Worm (Caenorhabditis elegans): ENCODE results near the gene Y46D2A.2.

The Y46D2A.2 gene

DNA sequence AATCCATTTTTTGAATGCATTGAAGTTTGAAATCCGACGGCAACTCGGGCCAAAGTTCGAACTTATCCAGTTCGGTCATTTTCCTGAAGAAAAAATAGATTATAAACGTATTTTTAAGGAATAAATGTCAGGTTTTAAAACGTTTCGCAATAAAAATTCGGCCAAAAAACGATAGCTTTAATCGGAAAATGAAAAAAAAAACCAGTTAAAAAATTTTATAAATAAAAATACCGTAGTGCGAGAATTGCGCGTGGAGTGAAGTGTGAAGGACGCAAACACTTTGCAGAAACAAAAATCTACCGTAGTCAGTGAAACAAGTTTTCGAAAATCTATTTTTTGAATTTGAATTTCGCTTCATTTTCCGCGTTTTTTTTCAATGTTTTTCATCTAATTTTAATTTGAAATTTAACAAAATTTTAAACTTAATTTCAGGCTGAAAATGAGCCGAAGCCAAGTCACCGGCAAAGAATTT is 26.8 kb upstream of the Y46D2A.2 start, which contains the start of gene F14D2.8:
Gene F14D2.8, minus strand, starts transcription at position 51 of the 472 bp plus-strand sequence.
- no peak for TF ChIP-seq lin-32 (GFP tag; optimal IDR thresholded peaks at IDR 0.05)

DNA sequence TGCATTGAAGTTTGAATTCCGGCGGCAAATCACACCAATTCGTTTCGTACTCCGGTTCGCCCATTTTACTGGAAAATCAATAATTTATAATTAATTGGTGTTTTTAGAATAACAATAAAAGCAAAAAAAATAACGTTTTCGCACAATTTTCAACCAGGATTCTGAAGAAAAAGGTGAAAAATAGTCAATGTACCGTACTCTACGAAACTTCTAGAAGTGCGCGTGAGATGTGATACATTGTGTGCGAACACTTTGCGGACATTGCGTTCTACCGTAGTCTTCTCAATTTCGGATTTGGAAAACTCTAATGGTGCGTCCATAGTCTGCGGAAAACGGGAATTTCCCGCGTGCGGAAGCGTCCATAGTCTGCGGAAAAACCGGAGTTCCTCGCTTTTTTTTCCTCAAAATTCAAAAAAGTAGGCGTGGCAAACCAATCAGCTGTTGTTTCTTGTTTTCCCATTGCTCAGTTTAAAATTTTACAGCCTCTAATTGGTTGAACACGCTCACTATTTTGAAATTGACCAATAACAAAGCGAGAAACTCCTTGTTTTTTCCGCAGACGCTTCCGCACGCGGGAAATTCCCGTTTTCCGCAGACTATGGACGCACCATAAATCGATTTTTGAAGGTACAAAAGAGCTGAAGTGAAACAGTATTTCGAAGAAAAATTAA is 25.0 kb upstream of the Y46D2A.2 start, which contains the start of the genes F14D2.14 and bath-29:
Gene F14D2.14, minus strand, starts transcription at position 51 of the 671 bp plus-strand sequence.
Gene bath-29, plus strand, starts transcription at position 621 of the 671 bp plus-strand sequence.
- TF ChIP-seq drap-1 (GFP tag; optimal IDR thresholded peaks at IDR 0.05) (no peak), lsy-2 (tag; optimal IDR thresholded peaks at IDR 0.05) (no peak), mab-5 (tag; optimal IDR thresholded peaks at IDR 0.05) (no peak), elt-1 (tag; optimal IDR thresholded peaks at IDR 0.05; ENCODE audit: borderline replicate concordance, insufficient read depth) (no peak), sem-2 (GFP tag; optimal IDR thresholded peaks at IDR 0.05) (no peak), sptf-1 (tag; optimal IDR thresholded peaks at IDR 0.05) (no peak)

DNA sequence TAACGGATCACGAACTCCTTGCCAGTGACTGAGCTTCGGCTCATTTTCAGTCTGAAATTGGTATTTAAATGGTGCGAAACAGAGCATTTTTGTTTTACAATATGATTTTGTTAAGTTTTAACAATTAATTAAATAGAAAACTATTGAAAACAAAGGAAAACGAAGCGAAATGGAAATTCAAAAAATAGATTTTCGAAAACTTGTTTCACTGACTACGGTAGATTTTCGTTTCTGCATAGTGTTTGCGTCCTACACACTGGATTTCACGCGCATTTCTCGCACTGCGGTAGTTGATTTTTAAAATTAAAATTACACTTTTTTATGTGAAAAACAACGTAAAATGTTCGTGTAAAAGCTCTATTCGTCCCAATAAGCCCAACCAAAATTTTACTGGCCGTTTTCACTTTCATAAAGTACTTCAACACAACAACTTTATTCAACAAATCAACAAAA is 23.3 kb upstream of the Y46D2A.2 start, which contains the start of gene bath-30:
Gene bath-30, minus strand, starts transcription at position 51 of the 453 bp plus-strand sequence.
- no peak for TF ChIP-seq ceh-43 (GFP tag; optimal IDR thresholded peaks at IDR 0.05)
- TF ChIP-seq tbx-8 (GFP tag; optimal IDR thresholded peaks at IDR 0.05) = no peak

DNA sequence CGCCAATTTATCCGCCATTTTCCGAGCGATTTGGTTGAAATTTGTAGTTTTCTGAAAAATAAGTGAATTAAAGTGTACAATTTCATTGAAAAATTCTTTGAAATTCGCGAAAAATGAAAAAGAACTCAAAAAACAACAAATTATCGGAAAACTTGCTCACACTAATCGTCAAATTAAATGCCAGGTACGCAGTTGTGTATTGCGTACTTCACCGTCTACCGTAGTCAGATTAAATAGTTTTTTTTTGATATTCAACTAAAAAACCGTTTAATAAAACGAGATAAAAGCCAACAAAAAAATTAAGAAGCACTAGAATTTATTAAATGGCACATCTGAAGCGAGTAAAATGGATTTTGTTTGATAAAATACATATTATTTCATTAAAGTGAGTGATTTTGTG is 21.8 kb upstream of the Y46D2A.2 start, which contains the start of gene bath-28:
Gene bath-28, minus strand, starts transcription at position 51 of the 400 bp plus-strand sequence.
- TF ChIP-seq cnd-1 (tag; optimal IDR thresholded peaks at IDR 0.05) = no peak

DNA sequence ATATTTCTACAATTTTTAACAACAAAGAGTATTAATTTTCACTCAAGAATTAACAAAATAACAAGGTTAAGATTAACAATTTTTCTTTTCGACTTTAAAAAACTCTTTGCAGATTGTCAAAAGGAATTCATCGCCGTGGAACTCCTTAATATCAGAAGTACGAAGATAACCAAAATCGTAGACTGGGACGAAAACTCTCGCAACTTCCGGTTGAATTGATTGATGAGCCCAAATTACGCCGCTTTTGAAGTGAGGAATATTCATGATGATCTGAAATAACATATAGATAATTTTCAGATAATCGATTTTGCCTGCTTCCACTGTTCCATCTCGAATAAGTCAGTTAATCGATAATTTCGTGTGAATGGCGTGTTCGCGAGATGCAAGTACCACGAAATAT is 20.6 kb upstream of the Y46D2A.2 start, which contains the start of gene F14D2.15:
Gene F14D2.15, minus strand, starts transcription at position 101 of the 400 bp plus-strand sequence.
- TF ChIP-seq lsy-2 (tag; optimal IDR thresholded peaks at IDR 0.05) (no peak), elt-3 (tag; optimal IDR thresholded peaks at IDR 0.05) (no peak), lin-13 (tag; optimal IDR thresholded peaks at IDR 0.05) (no peak), ceh-39 (tag; optimal IDR thresholded peaks at IDR 0.05) (no peak)

DNA sequence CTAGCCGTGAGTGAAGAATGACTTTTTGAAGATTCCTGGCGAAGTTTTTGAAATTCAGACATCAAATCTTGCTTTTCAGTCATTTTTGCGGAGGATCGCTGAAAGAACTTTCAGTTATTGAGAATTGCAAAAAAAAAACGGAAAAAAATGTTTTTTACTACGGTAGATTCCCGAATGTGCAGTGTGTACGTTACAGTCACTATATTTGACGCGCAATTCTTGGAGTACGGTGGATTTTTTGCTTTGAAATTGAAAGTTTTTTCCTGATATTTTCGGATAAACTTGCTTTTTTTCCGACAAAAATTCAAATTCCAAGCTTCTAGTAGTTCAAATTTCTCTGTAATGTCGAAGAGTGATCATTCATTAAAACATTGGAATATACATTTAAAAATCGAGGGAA is 18.9 kb upstream of the Y46D2A.2 start, which contains the start of gene F14D2.11:
Gene F14D2.11, minus strand, starts transcription at position 101 of the 400 bp plus-strand sequence.
- TF ChIP-seq ceh-83 (GFP tag; optimal IDR thresholded peaks at IDR 0.05) (no peak), ham-2 (GFP tag; optimal IDR thresholded peaks at IDR 0.05) (no peak), sem-2 (GFP tag; optimal IDR thresholded peaks at IDR 0.05) (no peak), unc-62 (GFP tag; optimal IDR thresholded peaks at IDR 0.05) (no peak), ceh-39 (tag; optimal IDR thresholded peaks at IDR 0.05) (no peak), blmp-1 (tag; optimal IDR thresholded peaks at IDR 0.05) (no peak), ceh-43 (GFP tag; optimal IDR thresholded peaks at IDR 0.05) (no peak), ztf-11 (tag; optimal IDR thresholded peaks at IDR 0.05) (no peak), snpc-4 (tag; optimal IDR thresholded peaks at IDR 0.05) (no peak), lin-32 (GFP tag; optimal IDR thresholded peaks at IDR 0.05) (no peak), hlh-1 (tag; optimal IDR thresholded peaks at IDR 0.05) (no peak), mls-2 (tag; optimal IDR thresholded peaks at IDR 0.05) (no peak), lin-13 (tag; optimal IDR thresholded peaks at IDR 0.05) (no peak), unc-120 (tag; optimal IDR thresholded peaks at IDR 0.05; ENCODE audit: poor library complexity, severe bottlenecking) (no peak), elt-3 (tag; optimal IDR thresholded peaks at IDR 0.05) (no peak), elt-1 (tag; optimal IDR thresholded peaks at IDR 0.05; ENCODE audit: borderline replicate concordance, insufficient read depth) (no peak), sptf-1 (tag; optimal IDR thresholded peaks at IDR 0.05) (no peak), mep-1 (tag; optimal IDR thresholded peaks at IDR 0.05) (no peak), cnd-1 (tag; optimal IDR thresholded peaks at IDR 0.05) (no peak)

DNA sequence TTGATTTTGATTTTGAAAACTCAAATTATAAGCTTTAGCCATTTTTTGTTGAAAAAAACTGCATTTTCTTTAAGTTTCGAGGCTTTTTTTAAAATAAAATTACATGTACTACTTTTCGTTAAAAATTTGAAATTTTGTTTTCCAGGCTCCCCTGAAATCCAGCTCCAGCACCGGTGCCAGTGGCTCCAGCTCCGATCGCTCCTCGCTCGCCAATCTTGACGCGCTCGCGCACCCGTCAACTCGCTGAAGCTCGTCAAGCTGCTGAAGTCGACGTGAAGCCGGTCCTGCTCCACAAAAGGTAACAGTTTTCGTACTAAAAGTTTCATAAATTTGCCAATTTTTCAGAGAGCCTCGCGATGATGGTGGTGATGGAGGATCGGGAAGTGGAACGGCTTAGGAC is 17.7 kb upstream of the Y46D2A.2 start:
- no peak for TF ChIP-seq drap-1 (GFP tag; optimal IDR thresholded peaks at IDR 0.05)
- TF ChIP-seq unc-120 (tag; optimal IDR thresholded peaks at IDR 0.05; ENCODE audit: poor library complexity, severe bottlenecking) = no peak
- TF ChIP-seq hlh-1 (tag; optimal IDR thresholded peaks at IDR 0.05) = no peak
- TF ChIP-seq nhr-12 (tag; optimal IDR thresholded peaks at IDR 0.05) = no peak
- no peak for TF ChIP-seq ztf-11 (tag; optimal IDR thresholded peaks at IDR 0.05)
- no peak for TF ChIP-seq mab-5 (tag; optimal IDR thresholded peaks at IDR 0.05)
- TF ChIP-seq ceh-39 (tag; optimal IDR thresholded peaks at IDR 0.05) = no peak
- no peak for TF ChIP-seq flh-1 (GFP tag; optimal IDR thresholded peaks at IDR 0.05)
- TF ChIP-seq unc-39 (tag; optimal IDR thresholded peaks at IDR 0.05) = no peak
- TF ChIP-seq tbx-8 (GFP tag; optimal IDR thresholded peaks at IDR 0.05) = no peak
- no peak for TF ChIP-seq lsy-2 (tag; optimal IDR thresholded peaks at IDR 0.05)
- no peak for TF ChIP-seq snpc-4 (tag; optimal IDR thresholded peaks at IDR 0.05)
- no peak for TF ChIP-seq ceh-83 (GFP tag; optimal IDR thresholded peaks at IDR 0.05)
- TF ChIP-seq unc-62 (GFP tag; optimal IDR thresholded peaks at IDR 0.05) = no peak
- TF ChIP-seq nhr-28 (tag; optimal IDR thresholded peaks at IDR 0.05) = no peak
- TF ChIP-seq pha-4 (tag; optimal IDR thresholded peaks at IDR 0.05) = no peak
- no peak for TF ChIP-seq elt-1 (tag; optimal IDR thresholded peaks at IDR 0.05; ENCODE audit: borderline replicate concordance, insufficient read depth)
- no peak for TF ChIP-seq cnd-1 (tag; optimal IDR thresholded peaks at IDR 0.05)
- no peak for TF ChIP-seq zip-8 (tag; optimal IDR thresholded peaks at IDR 0.05)
- no peak for TF ChIP-seq bed-3 (GFP tag; optimal IDR thresholded peaks at IDR 0.05)

Measured in whole organism, mixed stage, embryonic.